Worm (Caenorhabditis elegans): ENCODE data around the gene rars-1.

DNA sequence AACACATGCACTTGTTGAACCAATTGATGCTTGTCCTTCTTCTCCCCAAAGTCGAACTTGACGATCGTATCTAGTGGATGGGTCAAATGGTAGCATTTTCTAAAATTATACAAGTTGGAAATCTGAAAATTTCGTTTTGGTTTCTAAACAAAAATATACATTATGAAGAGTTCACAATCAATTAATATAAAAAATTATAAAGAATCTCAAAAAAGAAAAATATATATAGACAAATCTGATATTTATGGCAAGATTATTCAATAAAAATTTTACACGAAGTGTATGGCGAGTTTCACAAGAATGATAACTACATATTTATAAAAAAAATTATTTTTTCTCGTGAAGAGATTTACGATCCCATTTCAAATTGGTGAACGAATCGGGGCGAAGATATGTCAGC lies 3.2 kb upstream of the rars-1 start, which contains the start of gene ula-1:
- TF ChIP-seq nhr-77 (tag; optimal IDR thresholded peaks at IDR 0.05) (no peak), ceh-82 (tag; optimal IDR thresholded peaks at IDR 0.05) (no peak), nhr-23 (tag; optimal IDR thresholded peaks at IDR 0.05) (no peak), ZK546.5 (tag; optimal IDR thresholded peaks at IDR 0.05) (no peak)

All from whole organism, L3 larva.